Fruit fly (Drosophila melanogaster) whole organism, prepupa: ENCODE data around the gene Tbcd.

Experiments used
- CG11902 ChIP-seq: fragments of 200-800 bp; sonication (Bioruptor generic); optimal IDR thresholded peaks from 3 replicates; lab custom pipeline; 2016; ENCODE audit warnings: missing biosample characterization, missing genetic modification characterization
- Eip93F ChIP-seq: fragments of 200-800 bp; sonication (Bioruptor generic); optimal IDR thresholded peaks from 2 replicates; lab custom pipeline; 2016; ENCODE audit warnings: missing biosample characterization, mild to moderate bottlenecking, missing genetic modification characterization
- Gug ChIP-seq: fragments of 200-800 bp; sonication (Bioruptor generic); IDR thresholded peaks from 2 replicates; pipeline ENCODE4 v1.3.6; 2022; ENCODE audit warnings: missing biosample characterization, missing genetic modification characterization

- TF ChIP-seq Eip93F (GFP tag; lab: Kevin White, UChicago): no peak
- no peak for TF ChIP-seq Gug (GFP tag; lab: Robert Waterston, UW)
- no peak for TF ChIP-seq CG11902 (GFP tag; lab: Kevin White, UChicago)
Observed at dm6 chr2L:2171366-2172078, 24.2 kb downstream of the Tbcd start.
